Fruit fly (Drosophila melanogaster): ENCODE data around the gene Gr10a.

Gr10a gene

dm6 chrX:11390625-11391363 lies 26.4 kb downstream of the Gr10a start (continued):
- TF ChIP-seq sob (GFP tag; IDR thresholded peaks at IDR 0.05): peak; percentile 90
- peak; percentile 26 for TF ChIP-seq CG10543 (GFP tag; optimal IDR thresholded peaks at IDR 0.05)
- TF ChIP-seq CG9727 (GFP tag; optimal IDR thresholded peaks at IDR 0.05): peak; percentile 76
- TF ChIP-seq CG6791 (GFP tag; IDR thresholded peaks at IDR 0.05; ENCODE audit: partially characterized antibody): no peak
- TF ChIP-seq gsb (GFP tag; IDR thresholded peaks at IDR 0.05): peak; percentile 64
- peak; percentile 39 for TF ChIP-seq ash1 (GFP tag; optimal IDR thresholded peaks at IDR 0.05)
- TF ChIP-seq CG11093 (GFP tag; IDR thresholded peaks at IDR 0.05): peak; percentile 70
- peak; percentile 80 for TF ChIP-seq wdn (GFP tag; IDR thresholded peaks at IDR 0.05)
- peak; percentile 74 for TF ChIP-seq Abd-B (GFP tag; optimal IDR thresholded peaks at IDR 0.05)
- no peak for TF ChIP-seq ftz-f1 (GFP tag; optimal IDR thresholded peaks at IDR 0.05)
- peak; percentile 77 for TF ChIP-seq gcm2 (GFP tag; optimal IDR thresholded peaks at IDR 0.05)
- TF ChIP-seq Fer1 (GFP tag; optimal IDR thresholded peaks at IDR 0.05): peak; percentile 69
- no peak for TF ChIP-seq kni (GFP tag; optimal IDR thresholded peaks at IDR 0.05)
- TF ChIP-seq Dp (GFP tag; optimal IDR thresholded peaks at IDR 0.05): no peak
- 0 out of 3 replicates have a peak, but pooled peaks have one; percentile 26 for TF ChIP-seq mld (GFP tag; IDR thresholded peaks at IDR 0.05; ENCODE audit: partially characterized antibody)
- TF ChIP-seq CG13287 (GFP tag; IDR thresholded peaks at IDR 0.05; ENCODE audit: partially characterized antibody): no peak
- TF ChIP-seq Blimp-1 (GFP tag; optimal IDR thresholded peaks at IDR 0.05): peak; percentile 60
- no peak for TF ChIP-seq cg (GFP tag; optimal IDR thresholded peaks at IDR 0.05)
- TF ChIP-seq CG12104 (GFP tag; optimal IDR thresholded peaks at IDR 0.05): peak; percentile 13
- TF ChIP-seq tna (GFP tag; IDR thresholded peaks at IDR 0.05; ENCODE audit: partially characterized antibody): no peak
- TF ChIP-seq CG6175 (GFP tag; IDR thresholded peaks at IDR 0.05): peak; percentile 82
- peak; percentile 68 for TF ChIP-seq MBD-R2 (GFP tag; IDR thresholded peaks at IDR 0.05)
- TF ChIP-seq CG10274 (GFP tag; optimal IDR thresholded peaks at IDR 0.05): peak; percentile 52
- TF ChIP-seq CG14050 (GFP tag; IDR thresholded peaks at IDR 0.05): peak; percentile 75
- TF ChIP-seq dati (GFP tag; IDR thresholded peaks at IDR 0.05): peak; percentile 65; the same call in 1 of the 2 replicates
- TF ChIP-seq CG1529 (GFP tag; optimal IDR thresholded peaks at IDR 0.05): peak; percentile 41
- TF ChIP-seq pros (GFP tag; optimal IDR thresholded peaks at IDR 0.05): no peak
- peak; percentile 81 for TF ChIP-seq CHES-1-like (GFP tag; optimal IDR thresholded peaks at IDR 0.05)
- TF ChIP-seq cas (GFP tag; IDR thresholded peaks at IDR 0.05): peak; percentile 61
- peak; percentile 84 for TF ChIP-seq CG11247 (GFP tag; IDR thresholded peaks at IDR 0.05)
- peak; percentile 71 for TF ChIP-seq CG32767 (GFP tag; IDR thresholded peaks at IDR 0.05)
- TF ChIP-seq CG14860 (GFP tag; IDR thresholded peaks at IDR 0.05; ENCODE audit: partially characterized antibody): no peak
- peak; percentile 88 for TF ChIP-seq Dbx (GFP tag; IDR thresholded peaks at IDR 0.05)
- TF ChIP-seq sima (GFP tag; optimal IDR thresholded peaks at IDR 0.05): no peak
- peak; percentile 65 for TF ChIP-seq CG1024 (GFP tag; IDR thresholded peaks at IDR 0.05)
- TF ChIP-seq pan (optimal IDR thresholded peaks at IDR 0.05): peak in 1 of 2 experiments; percentile 10
- TF ChIP-seq pan (GFP tag; optimal IDR thresholded peaks at IDR 0.05 in 1 of 2, IDR thresholded peaks at IDR 0.05 in 1 of 2): peak in 1 of 2 experiments; percentile 86
- peak; percentile 79 for TF ChIP-seq CG30431 (GFP tag; optimal IDR thresholded peaks at IDR 0.05)
- TF ChIP-seq kay (GFP tag; optimal IDR thresholded peaks at IDR 0.05): peak; percentile 41
- no peak for TF ChIP-seq wor (GFP tag; IDR thresholded peaks at IDR 0.05)
- peak; percentile 70 for TF ChIP-seq ssp (GFP tag; IDR thresholded peaks at IDR 0.05)
- TF ChIP-seq CG15601 (tag; optimal IDR thresholded peaks at IDR 0.05): peak; percentile 55
- TF ChIP-seq Mrtf (GFP tag; IDR thresholded peaks at IDR 0.05): peak; percentile 80
- peak; percentile 81 for TF ChIP-seq Optix (GFP tag; IDR thresholded peaks at IDR 0.05)
- TF ChIP-seq btn (GFP tag; optimal IDR thresholded peaks at IDR 0.05): no peak
- TF ChIP-seq pnt (GFP tag; optimal IDR thresholded peaks at IDR 0.05): peak; percentile 77
- peak; percentile 72 for TF ChIP-seq CG16863 (GFP tag; optimal IDR thresholded peaks at IDR 0.05)
- TF ChIP-seq sc (optimal IDR thresholded peaks at IDR 0.05): no peak
- peak; percentile 52 for TF ChIP-seq sc (GFP tag; optimal IDR thresholded peaks at IDR 0.05)
- TF ChIP-seq Awh (GFP tag; IDR thresholded peaks at IDR 0.05): peak; percentile 83
